Fruit fly (Drosophila melanogaster): Measurements from ENCODE around the gene Alp11.

The Alp11 gene

dm6 chrX:15633313-15633727 is 45.8 kb downstream of the Alp11 start, which contains the start of gene sog (continued):
- TF ChIP-seq odd (GFP tag; optimal IDR thresholded peaks at IDR 0.05) (no peak), Dip3 (GFP tag; optimal IDR thresholded peaks at IDR 0.05) (no peak), CG9437 (GFP tag; optimal IDR thresholded peaks at IDR 0.05) (peak; percentile 31), Xrp1 (GFP tag; IDR thresholded peaks at IDR 0.05) (no peak), tx (GFP tag; optimal IDR thresholded peaks at IDR 0.05) (no peak), scrt (GFP tag; optimal IDR thresholded peaks at IDR 0.05) (no peak), CG34376 (GFP tag; optimal IDR thresholded peaks at IDR 0.05) (peak; percentile 17), CG14965 (GFP tag; optimal IDR thresholded peaks at IDR 0.05; ENCODE audit: borderline replicate concordance) (no peak), CG6175 (GFP tag; IDR thresholded peaks at IDR 0.05) (peak; percentile 55; the same call in 1 of the 3 replicates), CG31224 (GFP tag; IDR thresholded peaks at IDR 0.05) (no peak), fd64A (GFP tag; optimal IDR thresholded peaks at IDR 0.05) (no peak), sr (GFP tag; IDR thresholded peaks at IDR 0.05) (peak; percentile 87), Xbp1 (GFP tag; optimal IDR thresholded peaks at IDR 0.05) (no peak), D19A (tag; optimal IDR thresholded peaks at IDR 0.05) (no peak), Sry-δ (GFP tag; optimal IDR thresholded peaks at IDR 0.05) (peak; percentile 15), CG16815 (GFP tag; optimal IDR thresholded peaks at IDR 0.05) (no peak), zfh2 (GFP tag; optimal IDR thresholded peaks at IDR 0.05) (no peak), fd96Cb (tag; optimal IDR thresholded peaks at IDR 0.05) (no peak), Spps (tag; optimal IDR thresholded peaks at IDR 0.05) (no peak), tup (GFP tag; optimal IDR thresholded peaks at IDR 0.05) (no peak), Dref (GFP tag; IDR thresholded peaks at IDR 0.05) (peak; percentile 54), CG33213 (GFP tag; optimal IDR thresholded peaks at IDR 0.05) (no peak), CG42726 (GFP tag; IDR thresholded peaks at IDR 0.05; ENCODE audit: partially characterized antibody) (no peak), Atf6 (GFP tag; IDR thresholded peaks at IDR 0.05) (0 out of 2 replicates have a peak, but pooled peaks have one; percentile 16), CG32532 (GFP tag; IDR thresholded peaks at IDR 0.05) (peak; percentile 73), ssp (GFP tag; IDR thresholded peaks at IDR 0.05) (no peak), bab2 (GFP tag; optimal IDR thresholded peaks at IDR 0.05) (no peak), Jarid2 (GFP tag; optimal IDR thresholded peaks at IDR 0.05) (peak; percentile 70), bowl (GFP tag; IDR thresholded peaks at IDR 0.05) (no peak), slbo (GFP tag; IDR thresholded peaks at IDR 0.05) (0 out of 2 replicates have a peak, but pooled peaks have one; percentile 23), Chrac-16 (GFP tag; optimal IDR thresholded peaks at IDR 0.05) (no peak), chn (GFP tag; optimal IDR thresholded peaks at IDR 0.05) (no peak), CG3847 (GFP tag; IDR thresholded peaks at IDR 0.05) (0 out of 2 replicates have a peak, but pooled peaks have one; percentile 11), CG18599 (GFP tag; optimal IDR thresholded peaks at IDR 0.05) (no peak), vvl (GFP tag; IDR thresholded peaks at IDR 0.05) (peak; percentile 47; the same call in 1 of the 2 replicates), CG9932 (GFP tag; IDR thresholded peaks at IDR 0.05) (peak; percentile 26; the same call in 1 of the 2 replicates), CG17568 (GFP tag; optimal IDR thresholded peaks at IDR 0.05) (no peak), Awh (GFP tag; IDR thresholded peaks at IDR 0.05) (0 out of 2 replicates have a peak, but pooled peaks have one; percentile 12), CG10267 (tag; optimal IDR thresholded peaks at IDR 0.05) (no peak), CG6254 (GFP tag; optimal IDR thresholded peaks at IDR 0.05) (no peak), Stat92E (GFP tag; optimal IDR thresholded peaks at IDR 0.05) (no peak), Drgx (GFP tag; IDR thresholded peaks at IDR 0.05) (0 out of 2 replicates have a peak, but pooled peaks have one; percentile 20), Hmx (GFP tag; optimal IDR thresholded peaks at IDR 0.05) (no peak), Antp (GFP tag; optimal IDR thresholded peaks at IDR 0.05) (no peak), grn (GFP tag; optimal IDR thresholded peaks at IDR 0.05) (peak; percentile 18), phol (tag; optimal IDR thresholded peaks at IDR 0.05) (no peak), CG31441 (GFP tag; IDR thresholded peaks at IDR 0.05) (no peak), slou (GFP tag; optimal IDR thresholded peaks at IDR 0.05) (no peak), pan (optimal IDR thresholded peaks at IDR 0.05) (no peak), pan (GFP tag; optimal IDR thresholded peaks at IDR 0.05 in 1 of 2, IDR thresholded peaks at IDR 0.05 in 1 of 2) (peak in 1 of 2 experiments; percentile 21), lmd (GFP tag; IDR thresholded peaks at IDR 0.05) (no peak), CG12071 (GFP tag; optimal IDR thresholded peaks at IDR 0.05) (no peak)

Data from whole organism, embryonic.